Worm (Caenorhabditis elegans): ENCODE results near the gene far-2.

DNA sequence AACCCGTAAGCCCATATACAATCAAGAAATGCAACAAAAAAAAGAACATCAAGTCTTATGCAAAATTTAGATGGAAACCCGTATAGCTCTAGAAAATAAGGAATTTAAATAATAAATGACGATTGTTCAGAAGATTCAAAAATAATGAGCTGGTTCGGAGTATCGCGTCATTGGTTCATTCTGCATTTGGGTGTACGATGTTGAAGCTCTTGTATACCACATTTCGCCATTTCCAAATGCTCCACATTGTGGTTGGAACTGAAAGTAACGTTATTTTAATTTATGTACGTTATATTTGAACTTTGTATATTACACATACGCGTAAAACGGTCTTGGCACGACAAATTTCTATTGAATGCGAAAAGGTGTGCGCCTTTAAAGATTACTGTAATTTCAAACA is 21.4 kb upstream of the far-2 start:
- TF ChIP-seq ceh-36 (tag; optimal IDR thresholded peaks at IDR 0.05) (no peak), ama-1 (optimal IDR thresholded peaks at IDR 0.05) (no peak), tbx-11 (GFP tag; IDR thresholded peaks at IDR 0.05) (no peak), hmbx-1 (tag; optimal IDR thresholded peaks at IDR 0.05) (no peak), hmg-4 (GFP tag; optimal IDR thresholded peaks at IDR 0.05) (no peak), tbx-37 (GFP tag; conservative IDR thresholded peaks at IDR 0.05) (no peak), tra-4 (tag; optimal IDR thresholded peaks at IDR 0.05) (no peak), scrt-1 (GFP tag; IDR thresholded peaks at IDR 0.05) (no peak), B0310.2 (tag; optimal IDR thresholded peaks at IDR 0.05) (no peak), pes-1 (GFP tag; IDR thresholded peaks at IDR 0.05) (no peak)

Data from whole organism, early embryonic.